Fruit fly (Drosophila melanogaster) whole organism, embryonic: ENCODE results near the gene CG13315.

Experiments used
- Atf3 ChIP-seq: fragments of 200-800 bp; sonication (Bioruptor generic); optimal IDR thresholded peaks from 3 replicates; lab custom pipeline; 2016; ENCODE audit warnings: missing biosample characterization, missing genetic modification characterization
- B-H1 ChIP-seq: fragments of 200-800 bp; sonication (Bioruptor generic); IDR thresholded peaks from 3 replicates; pipeline ENCODE4 v1.3.6; 2022; ENCODE audit warnings: missing biosample characterization, missing genetic modification characterization
- CG10147 ChIP-seq: fragments of 200-800 bp; sonication (Bioruptor generic); optimal IDR thresholded peaks from 2 replicates; lab custom pipeline; 2019; ENCODE audit warnings: missing biosample characterization, mild to moderate bottlenecking, missing genetic modification characterization, moderate library complexity
- CG10209 ChIP-seq: fragments of 200-800 bp; sonication (Bioruptor generic); optimal IDR thresholded peaks from 3 replicates; lab custom pipeline; 2017; ENCODE audit warnings: missing biosample characterization, mild to moderate bottlenecking, missing genetic modification characterization, missing genetic modification reagents
- CG11456 ChIP-seq: fragments of 200-800 bp; sonication (Bioruptor generic); IDR thresholded peaks from 3 replicates; pipeline ENCODE4 v1.3.6; 2022; ENCODE audit warnings: missing biosample characterization, missing genetic modification characterization
- CG11560 ChIP-seq: fragments of 200-800 bp; sonication (Bioruptor generic); IDR thresholded peaks from 3 replicates; pipeline ENCODE4 v1.3.6; 2022; ENCODE audit warnings: missing biosample characterization, missing genetic modification characterization
- CG12219 ChIP-seq: fragments of 200-800 bp; sonication (Bioruptor generic); optimal IDR thresholded peaks from 3 replicates; lab custom pipeline; 2018; ENCODE audit warnings: missing biosample characterization, mild to moderate bottlenecking, missing genetic modification characterization
- CG13424 ChIP-seq: fragments of 200-800 bp; sonication (Bioruptor generic); optimal IDR thresholded peaks from 2 replicates; lab custom pipeline; 2019; ENCODE audit warnings: missing biosample characterization, mild to moderate bottlenecking, missing genetic modification characterization, moderate library complexity
- CG14667 ChIP-seq: fragments of 200-800 bp; sonication (Bioruptor generic); IDR thresholded peaks from 2 replicates; pipeline ENCODE4 v1.3.6; 2022; ENCODE audit warnings: missing biosample characterization, missing genetic modification characterization
- CG1602 ChIP-seq: fragments of 200-800 bp; sonication (Bioruptor generic); optimal IDR thresholded peaks from 3 replicates; lab custom pipeline; 2016; ENCODE audit warnings: missing biosample characterization, missing genetic modification characterization
- CG16815 ChIP-seq: fragments of 200-800 bp; sonication (Bioruptor generic); optimal IDR thresholded peaks from 3 replicates; lab custom pipeline; 2017; ENCODE audit warnings: missing biosample characterization, mild to moderate bottlenecking, missing genetic modification characterization
- CG17361 ChIP-seq: fragments of 200-800 bp; sonication (Bioruptor generic); IDR thresholded peaks from 3 replicates; pipeline ENCODE4 v1.3.6; 2022; ENCODE audit warnings: missing biosample characterization, missing genetic modification characterization
- CG17568 ChIP-seq: fragments of 200-800 bp; sonication (Bioruptor generic); optimal IDR thresholded peaks from 2 replicates; lab custom pipeline; 2018; ENCODE audit warnings: missing biosample characterization, mild to moderate bottlenecking, missing genetic modification characterization, moderate library complexity
- CG34422 ChIP-seq: fragments of 200-800 bp; sonication (Bioruptor generic); IDR thresholded peaks from 3 replicates; pipeline ENCODE4 v1.3.6; 2022; ENCODE audit warnings: missing biosample characterization, missing genetic modification characterization
- CG4404 ChIP-seq: fragments of 200-800 bp; sonication (Bioruptor generic); IDR thresholded peaks from 2 replicates; pipeline ENCODE4 v1.3.6; 2022; ENCODE audit warnings: missing biosample characterization, missing genetic modification characterization
- CG4617 ChIP-seq: fragments of 200-800 bp; sonication (Bioruptor generic); optimal IDR thresholded peaks from 3 replicates; lab custom pipeline; 2016; ENCODE audit warnings: missing biosample characterization, missing genetic modification characterization, borderline replicate concordance
- CG7839 ChIP-seq: fragments of 200-800 bp; sonication (Bioruptor generic); optimal IDR thresholded peaks from 3 replicates; lab custom pipeline; 2018; ENCODE audit warnings: missing biosample characterization, mild to moderate bottlenecking, missing genetic modification characterization, moderate library complexity
- CG9727 ChIP-seq: fragments of 200-800 bp; sonication (Bioruptor generic); optimal IDR thresholded peaks from 3 replicates; lab custom pipeline; 2017; ENCODE audit warnings: missing biosample characterization, mild to moderate bottlenecking, missing genetic modification characterization
- CHES-1-like ChIP-seq: fragments of 200-800 bp; sonication (Bioruptor generic); optimal IDR thresholded peaks from 2 replicates; lab custom pipeline; 2016; ENCODE audit warnings: missing biosample characterization, missing genetic modification characterization
- CoRest ChIP-seq: fragments of 200-800 bp; sonication (Bioruptor generic); optimal IDR thresholded peaks from 3 replicates; lab custom pipeline; 2018; ENCODE audit warnings: missing biosample characterization, mild to moderate bottlenecking, missing genetic modification characterization, moderate library complexity
- Dek ChIP-seq: fragments of 200-800 bp; sonication (Bioruptor generic); optimal IDR thresholded peaks from 3 replicates; lab custom pipeline; 2019; ENCODE audit warnings: missing biosample characterization, mild to moderate bottlenecking, missing genetic modification characterization, moderate library complexity
- Dll ChIP-seq: fragments of 200-800 bp; sonication (Bioruptor generic); IDR thresholded peaks from 4 replicates; pipeline ENCODE4 v1.3.6; 2022; ENCODE audit warnings: missing biosample characterization, missing genetic modification characterization; ENCODE audit not compliant: partially characterized antibody
- Doc2 ChIP-seq: fragments of 200-800 bp; sonication (Bioruptor generic); IDR thresholded peaks from 2 replicates; pipeline ENCODE4 v1.3.6; 2022; ENCODE audit warnings: missing biosample characterization, missing genetic modification characterization
- Fer3 ChIP-seq: fragments of 200-800 bp; sonication (Bioruptor generic); optimal IDR thresholded peaks from 2 replicates; lab custom pipeline; 2018; ENCODE audit warnings: missing biosample characterization, mild to moderate bottlenecking, missing genetic modification characterization, moderate library complexity
- H15 ChIP-seq: fragments of 200-800 bp; sonication (Bioruptor generic); IDR thresholded peaks from 3 replicates; pipeline ENCODE4 v1.3.6; 2022; ENCODE audit warnings: missing biosample characterization, missing genetic modification characterization
- Nf-YC ChIP-seq: fragments of 200-800 bp; optimal IDR thresholded peaks from 3 replicates; lab custom pipeline; 2019; ENCODE audit warnings: missing biosample characterization, mild to moderate bottlenecking, missing genetic modification characterization, moderate library complexity
- Oaz ChIP-seq: fragments of 200-800 bp; sonication (Bioruptor generic); IDR thresholded peaks from 2 replicates; pipeline ENCODE4 v1.3.6; 2022; ENCODE audit warnings: missing biosample characterization, missing genetic modification characterization
- PHDP ChIP-seq: fragments of 200-800 bp; sonication (Bioruptor generic); optimal IDR thresholded peaks from 3 replicates; lab custom pipeline; 2018; ENCODE audit warnings: missing biosample characterization, mild to moderate bottlenecking, missing genetic modification characterization, moderate library complexity
- Pdp1 ChIP-seq, 2 experiments: fragments of 200-800 bp; sonication (Bioruptor generic); optimal IDR thresholded peaks; 3 replicates each; lab custom pipeline; 2016; ENCODE audit warnings: missing biosample characterization in 2 of 2, missing genetic modification characterization in 2 of 2, mild to moderate bottlenecking in 1 of 2, moderate library complexity in 1 of 2
- Rx ChIP-seq: fragments of 200-800 bp; sonication (Bioruptor generic); IDR thresholded peaks from 2 replicates; pipeline ENCODE4 v1.3.6; 2022; ENCODE audit warnings: missing biosample characterization, missing genetic modification characterization
- az2 ChIP-seq: fragments of 200-800 bp; sonication (Bioruptor generic); optimal IDR thresholded peaks from 3 replicates; lab custom pipeline; 2016; ENCODE audit warnings: missing biosample characterization, missing genetic modification characterization
- chm ChIP-seq: fragments of 200-800 bp; sonication (Bioruptor generic); IDR thresholded peaks from 2 replicates; pipeline ENCODE4 v1.3.6; 2022; ENCODE audit warnings: missing biosample characterization, missing genetic modification characterization
- dan ChIP-seq: fragments of 200-800 bp; sonication (Bioruptor generic); IDR thresholded peaks from 2 replicates; pipeline ENCODE4 v1.3.6; 2022; ENCODE audit warnings: missing biosample characterization, missing genetic modification characterization
- danr ChIP-seq: fragments of 200-800 bp; sonication (Bioruptor generic); IDR thresholded peaks from 2 replicates; pipeline ENCODE4 v1.3.6; 2022; ENCODE audit warnings: missing biosample characterization, missing genetic modification characterization
- gem ChIP-seq: fragments of 200-800 bp; sonication (Bioruptor generic); optimal IDR thresholded peaks from 2 replicates; lab custom pipeline; 2019; ENCODE audit warnings: missing biosample characterization, mild to moderate bottlenecking, missing genetic modification characterization, moderate library complexity
- grau ChIP-seq: fragments of 200-800 bp; optimal IDR thresholded peaks from 3 replicates; lab custom pipeline; 2019; ENCODE audit warnings: missing biosample characterization, mild to moderate bottlenecking, missing genetic modification characterization, moderate library complexity
- hkb ChIP-seq, 2 experiments: fragments of 200-800 bp in 1 of 2; fragments of >200 bp in 1 of 2; sonication (Bioruptor generic) in 1 of 2; IDR thresholded peaks in 1 of 2; optimal IDR thresholded peaks in 1 of 2; 2 replicates each; pipeline versions ENCODE4 v1.3.6 to Lab custom; 2017 to 2022; ENCODE audit warnings: missing biosample characterization in 1 of 2, missing genetic modification characterization in 1 of 2
- kay ChIP-seq: fragments of 200-800 bp; sonication (Bioruptor generic); optimal IDR thresholded peaks from 2 replicates; lab custom pipeline; 2016; ENCODE audit warnings: missing biosample characterization, missing genetic modification characterization
- lilli ChIP-seq: fragments of 200-800 bp; sonication (Bioruptor generic); optimal IDR thresholded peaks from 3 replicates; lab custom pipeline; 2016; ENCODE audit warnings: missing biosample characterization, missing genetic modification characterization
- mam ChIP-seq: fragments of 200-800 bp; sonication (Bioruptor generic); optimal IDR thresholded peaks from 3 replicates; lab custom pipeline; 2016; ENCODE audit warnings: missing biosample characterization, missing genetic modification characterization
- nau ChIP-seq: fragments of 200-800 bp; sonication (Bioruptor generic); optimal IDR thresholded peaks from 3 replicates; lab custom pipeline; 2017; ENCODE audit warnings: missing biosample characterization, mild to moderate bottlenecking, missing genetic modification characterization, missing genetic modification reagents
- pan ChIP-seq, 4 experiments: fragments of >200 bp in 3 of 4; fragments of 200-800 bp in 1 of 4; sonication (Bioruptor generic) in 1 of 4; optimal IDR thresholded peaks in 3 of 4; IDR thresholded peaks in 1 of 4; 2 replicates each; pipeline versions ENCODE4 v1.3.6 to Lab custom; 2017 to 2022; ENCODE audit warnings: missing biosample characterization in 2 of 4, missing genetic modification characterization in 2 of 4, mixed read lengths in 1 of 4
- tio ChIP-seq: fragments of 200-800 bp; sonication (Bioruptor generic); optimal IDR thresholded peaks from 2 replicates; lab custom pipeline; 2017; ENCODE audit warnings: missing biosample characterization, missing genetic modification characterization, inconsistent platforms
- tna ChIP-seq: fragments of 200-800 bp; sonication (Bioruptor generic); IDR thresholded peaks from 2 replicates; pipeline ENCODE4 v1.3.6; 2022; ENCODE audit warnings: missing biosample characterization, missing genetic modification characterization; ENCODE audit not compliant: partially characterized antibody
- trem ChIP-seq: fragments of 200-800 bp; optimal IDR thresholded peaks from 3 replicates; lab custom pipeline; 2019; ENCODE audit warnings: missing biosample characterization, mild to moderate bottlenecking, missing genetic modification characterization, moderate library complexity
- yki ChIP-seq: fragments of >200 bp; optimal IDR thresholded peaks from 3 replicates; lab custom pipeline; 2018
- zfh1 ChIP-seq: fragments of 200-800 bp; sonication (Bioruptor generic); IDR thresholded peaks from 3 replicates; pipeline ENCODE4 v1.3.6; 2022; ENCODE audit warnings: missing biosample characterization, missing genetic modification characterization

CG13315 gene

DNA sequence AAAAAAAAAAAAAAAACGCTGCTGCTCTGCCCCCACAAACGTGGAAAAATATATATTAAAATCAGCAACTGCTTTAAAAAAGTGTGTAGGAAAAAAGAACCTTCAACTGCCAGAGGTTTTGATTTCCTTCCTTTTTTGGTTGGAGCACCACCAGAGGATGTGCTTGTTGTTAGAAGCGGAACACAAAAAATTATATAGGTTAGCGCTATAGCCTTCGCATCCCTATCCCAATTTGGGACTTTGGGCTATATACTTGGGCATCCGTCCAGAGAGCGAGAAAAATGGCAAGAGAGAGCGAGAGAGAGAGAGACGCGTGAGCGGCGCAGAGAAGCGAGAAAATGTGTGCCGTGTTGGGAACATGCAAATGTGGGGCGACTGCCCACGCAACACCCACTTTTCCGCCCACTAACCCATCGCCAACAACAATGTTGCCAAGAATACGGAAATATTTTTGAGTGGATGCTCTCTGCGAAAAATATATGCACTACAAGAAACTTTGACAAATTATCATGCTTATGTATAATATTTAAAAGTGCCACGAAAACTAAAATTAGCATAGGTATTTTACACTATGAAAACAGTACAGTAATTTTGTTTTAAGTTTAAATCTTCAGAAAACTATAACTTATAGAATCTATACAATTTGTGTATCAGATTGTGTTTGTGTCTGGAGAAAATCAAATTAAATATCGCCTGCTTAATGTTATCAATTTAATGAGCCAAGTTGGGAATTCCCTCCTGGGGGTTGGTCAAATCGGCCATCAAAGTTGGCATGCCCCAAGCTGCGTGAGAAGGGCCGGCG is 30.4 kb downstream of the CG13315 start (continued):
- TF ChIP-seq Rx (GFP tag; lab: Robert Waterston, UW) (no peak), CG11560 (0 out of 3 replicates have a peak, but pooled peaks have one; percentile 8), CG4617 (no peak), tio (GFP tag; lab: Kevin White, UChicago) (no peak), CG7839 (tag; lab: Kevin White, UChicago) (peak; percentile 83), chm (GFP tag; lab: Robert Waterston, UW) (no peak; the same call in 1 of the 2 replicates), CHES-1-like (GFP tag; lab: Kevin White, UChicago) (no peak), kay (GFP tag; lab: Kevin White, UChicago) (peak; percentile 44), PHDP (peak; percentile 61), nau (GFP tag; lab: Kevin White, UChicago) (peak; percentile 47), lilli (GFP tag; lab: Kevin White, UChicago) (peak; percentile 59), grau (tag; lab: Kevin White, UChicago) (peak; percentile 69), hkb (optimal IDR thresholded peaks at IDR 0.05; lab: Kevin White, UChicago) (no peak), hkb (GFP tag; IDR thresholded peaks at IDR 0.05; lab: Robert Waterston, UW) (peak; percentile 48; the same call in 1 of the 2 replicates), CG12219 (peak; percentile 37), CG17361 (GFP tag; lab: Robert Waterston, UW) (peak; percentile 72; the same call in 2 of the 3 replicates), B-H1 (GFP tag; lab: Robert Waterston, UW) (peak; percentile 15; the same call in 1 of the 3 replicates), CG10209 (peak; percentile 45), CoRest (tag; lab: Kevin White, UChicago) (peak; percentile 57), Doc2 (no peak), CG11456 (GFP tag; lab: Robert Waterston, UW) (peak; percentile 48; the same call in 1 of the 3 replicates), CG4404 (GFP tag; lab: Robert Waterston, UW) (no peak), tna (GFP tag; lab: Robert Waterston, UW) (no peak), Pdp1 (GFP tag; optimal IDR thresholded peaks at IDR 0.05; lab: Kevin White, UChicago) (peak; percentile 30 to 48), CG13424 (peak; percentile 68), CG9727 (GFP tag; lab: Kevin White, UChicago) (peak; percentile 66), mam (peak; percentile 67), H15 (no peak), CG17568 (GFP tag; lab: Kevin White, UChicago) (peak; percentile 16), Fer3 (tag; lab: Kevin White, UChicago) (peak; percentile 53), Oaz (GFP tag; lab: Robert Waterston, UW) (0 out of 2 replicates have a peak, but pooled peaks have one; percentile 6), danr (GFP tag; lab: Robert Waterston, UW) (0 out of 2 replicates have a peak, but pooled peaks have one; percentile 21), Nf-YC (tag; lab: Kevin White, UChicago) (peak; percentile 51), zfh1 (GFP tag; lab: Robert Waterston, UW) (0 out of 3 replicates have a peak, but pooled peaks have one; percentile 27), Dek (tag; lab: Kevin White, UChicago) (peak; percentile 50), az2 (GFP tag; lab: Kevin White, UChicago) (peak; percentile 20), Dll (GFP tag; lab: Robert Waterston, UW) (no peak), pan (optimal IDR thresholded peaks at IDR 0.05; lab: Kevin White, UChicago) (no peak), pan (GFP tag; optimal IDR thresholded peaks at IDR 0.05 in 1 of 2, IDR thresholded peaks at IDR 0.05 in 1 of 2) (peak in 1 of 2 experiments; percentile 5), gem (tag; lab: Kevin White, UChicago) (peak; percentile 68), Atf3 (GFP tag; lab: Kevin White, UChicago) (no peak), trem (tag; lab: Kevin White, UChicago) (no peak), CG16815 (GFP tag; lab: Kevin White, UChicago) (peak; percentile 16), dan (GFP tag; lab: Robert Waterston, UW) (no peak), CG1602 (GFP tag; lab: Kevin White, UChicago) (no peak), yki (lab: Kevin White, UChicago) (peak; percentile 44), CG10147 (GFP tag; lab: Kevin White, UChicago) (peak; percentile 67), CG14667 (GFP tag; lab: Robert Waterston, UW) (no peak), CG34422 (no peak)
